Worm (Caenorhabditis elegans): Measurements from ENCODE around the gene srh-194.

srh-194 gene

DNA sequence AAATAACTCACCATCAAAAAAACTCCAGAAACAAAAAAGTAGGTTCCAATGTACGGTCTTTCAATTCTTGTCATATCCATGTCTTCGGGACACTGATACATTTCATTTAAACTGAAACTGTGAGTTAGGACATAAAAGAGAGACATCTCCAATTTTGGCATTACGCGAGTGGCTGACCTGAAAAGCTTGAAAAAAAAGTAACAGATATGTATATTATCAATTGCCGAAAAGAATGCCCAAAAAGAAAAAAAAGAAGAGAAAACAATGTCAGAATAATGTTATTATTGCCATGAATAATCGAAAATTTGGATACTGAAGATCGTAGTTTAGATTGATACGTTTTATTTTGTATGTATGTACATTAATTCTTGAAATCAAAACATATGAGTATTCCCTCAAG, 36.9 kb downstream of the srh-194 start, which contains the start of gene srt-14:
TSS of gene srt-14 (minus strand) at position 101 of the 400 bp plus-strand sequence.
- TF ChIP-seq ekl-4 (GFP tag; IDR thresholded peaks at IDR 0.05) = no peak
- no peak for TF ChIP-seq egl-18 (GFP tag; IDR thresholded peaks at IDR 0.05)
- TF ChIP-seq ztf-3 (GFP tag; optimal IDR thresholded peaks at IDR 0.05) = no peak
- TF ChIP-seq ztf-22 (GFP tag; optimal IDR thresholded peaks at IDR 0.05) = no peak
- TF ChIP-seq ceh-40 (GFP tag; IDR thresholded peaks at IDR 0.05) = no peak
- no peak for TF ChIP-seq nfya-1 (tag; optimal IDR thresholded peaks at IDR 0.05; ENCODE audit: borderline replicate concordance, insufficient read depth)
- TF ChIP-seq akir-1 (GFP tag; optimal IDR thresholded peaks at IDR 0.05) = no peak

ce11 chrV:4250047-4250446, 43.3 kb downstream of the srh-194 start, which contains the start of gene srt-13:
srt-13 (minus strand) TSS chrV:4250147.
- TF ChIP-seq rec-8 (tag; optimal IDR thresholded peaks at IDR 0.05) (no peak), hmg-1.2 (GFP tag; IDR thresholded peaks at IDR 0.05) (no peak), F10E7.11 (tag; optimal IDR thresholded peaks at IDR 0.05) (no peak), F37B4.10 (GFP tag; IDR thresholded peaks at IDR 0.05) (no peak), rcor-1 (GFP tag; IDR thresholded peaks at IDR 0.05) (no peak)

ce11 chrV:4248359-4248758, 45.0 kb downstream of the srh-194 start:
- TF ChIP-seq snpc-4 (GFP tag; optimal IDR thresholded peaks at IDR 0.05) (peak; percentile 46), snpc-4 (tag; optimal IDR thresholded peaks at IDR 0.05) (peak in 2 of 4 experiments; percentile 87 to 94), hsf-1 (GFP tag; IDR thresholded peaks at IDR 0.05) (no peak), snpc-1.1 (tag; optimal IDR thresholded peaks at IDR 0.05; ENCODE audit: insufficient read depth) (peak; percentile 37), B0261.1 (tag; optimal IDR thresholded peaks at IDR 0.05) (no peak)

DNA sequence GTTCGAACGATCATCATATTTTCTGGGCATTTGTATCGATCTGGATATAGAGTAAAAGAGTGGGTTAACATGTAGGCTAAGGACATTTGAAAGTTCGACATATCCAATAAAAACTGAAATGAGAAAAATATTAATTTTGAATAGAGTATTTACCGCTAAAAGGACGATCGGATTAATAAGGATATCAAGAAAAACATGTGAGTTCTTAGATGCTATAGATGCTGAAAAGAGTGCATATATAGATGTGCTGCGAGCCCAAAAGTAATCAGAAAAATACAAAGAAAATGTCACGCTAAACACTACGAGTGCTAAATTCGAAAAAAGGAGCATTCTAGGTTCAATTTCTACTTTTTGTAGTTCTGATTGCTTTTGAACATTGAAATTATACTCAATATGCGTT, 50.9 kb downstream of the srh-194 start, which contains the start of gene srt-12:
TSS of gene srt-12 (minus strand) at position 101 of the 400 bp plus-strand sequence.
- no peak for TF ChIP-seq Y95B8A.8 (GFP tag; IDR thresholded peaks at IDR 0.05)
- no peak for TF ChIP-seq rpc-1 (optimal IDR thresholded peaks at IDR 0.05)
- no peak for TF ChIP-seq rpc-1 (tag; optimal IDR thresholded peaks at IDR 0.05)
- TF ChIP-seq F49E8.2 (tag; optimal IDR thresholded peaks at IDR 0.05; ENCODE audit: insufficient read depth) = no peak
- TF ChIP-seq akir-1 (GFP tag; optimal IDR thresholded peaks at IDR 0.05) = no peak
- no peak for TF ChIP-seq ztf-3 (GFP tag; optimal IDR thresholded peaks at IDR 0.05)
- no peak for TF ChIP-seq F39B2.1 (GFP tag; IDR thresholded peaks at IDR 0.05)
- no peak for TF ChIP-seq ceh-100 (GFP tag; IDR thresholded peaks at IDR 0.05)
- no peak for TF ChIP-seq rec-8 (tag; optimal IDR thresholded peaks at IDR 0.05)
- no peak for TF ChIP-seq ccch-3 (GFP tag; optimal IDR thresholded peaks at IDR 0.05)
- TF ChIP-seq B0336.3 (GFP tag; IDR thresholded peaks at IDR 0.05) = no peak
- TF ChIP-seq nfyb-1 (GFP tag; IDR thresholded peaks at IDR 0.05) = no peak
- TF ChIP-seq hsf-1 (GFP tag; IDR thresholded peaks at IDR 0.05) = no peak
- TF ChIP-seq lsy-27 (tag; optimal IDR thresholded peaks at IDR 0.05; ENCODE audit: borderline replicate concordance, insufficient read depth) = no peak
- TF ChIP-seq sptf-2 (GFP tag; optimal IDR thresholded peaks at IDR 0.05) = no peak
- no peak for TF ChIP-seq egrh-3 (GFP tag; IDR thresholded peaks at IDR 0.05)
- no peak for TF ChIP-seq F52B5.7 (tag; optimal IDR thresholded peaks at IDR 0.05)
- no peak for TF ChIP-seq somi-1 (GFP tag; optimal IDR thresholded peaks at IDR 0.05)
